Fruit fly (Drosophila melanogaster): ENCODE results near the gene CG5024.

CG5024 gene

DNA sequence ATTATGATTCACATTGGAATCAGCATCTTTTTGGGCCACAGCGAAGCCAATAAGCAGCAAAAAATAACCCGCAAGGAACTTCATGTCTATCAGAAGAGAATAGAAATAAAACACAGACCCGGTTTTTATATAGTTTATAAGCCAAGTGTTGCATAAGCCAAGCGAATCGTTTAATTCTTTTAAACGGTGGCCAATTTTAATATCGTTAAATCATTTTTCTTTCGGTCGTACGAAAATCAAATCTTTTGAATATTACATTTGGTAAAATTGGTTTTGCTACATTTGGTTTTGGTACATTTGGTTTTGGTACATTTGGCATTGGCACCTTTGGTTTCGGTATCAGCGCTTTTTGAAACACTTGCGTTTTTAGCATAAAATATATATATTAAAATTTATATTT, 19.2 kb downstream of the CG5024 start, which contains the start of gene Sfp96F:
Gene Sfp96F, minus strand, starts transcription at position 101 of the 400 bp plus-strand sequence.
- TF ChIP-seq Abd-B (GFP tag; optimal IDR thresholded peaks at IDR 0.05) (no peak), dsf (GFP tag; optimal IDR thresholded peaks at IDR 0.05; ENCODE audit: borderline replicate concordance) (no peak), jim (GFP tag; optimal IDR thresholded peaks at IDR 0.05) (no peak), brk (GFP tag; optimal IDR thresholded peaks at IDR 0.05) (no peak), Jra (GFP tag; optimal IDR thresholded peaks at IDR 0.05) (no peak), psq (GFP tag; optimal IDR thresholded peaks at IDR 0.05) (no peak), CrebA (GFP tag; optimal IDR thresholded peaks at IDR 0.05; ENCODE audit: borderline replicate concordance) (no peak), Myc (optimal IDR thresholded peaks at IDR 0.05) (no peak), Vsx2 (GFP tag; optimal IDR thresholded peaks at IDR 0.05; ENCODE audit: partially characterized antibody) (no peak)

DNA sequence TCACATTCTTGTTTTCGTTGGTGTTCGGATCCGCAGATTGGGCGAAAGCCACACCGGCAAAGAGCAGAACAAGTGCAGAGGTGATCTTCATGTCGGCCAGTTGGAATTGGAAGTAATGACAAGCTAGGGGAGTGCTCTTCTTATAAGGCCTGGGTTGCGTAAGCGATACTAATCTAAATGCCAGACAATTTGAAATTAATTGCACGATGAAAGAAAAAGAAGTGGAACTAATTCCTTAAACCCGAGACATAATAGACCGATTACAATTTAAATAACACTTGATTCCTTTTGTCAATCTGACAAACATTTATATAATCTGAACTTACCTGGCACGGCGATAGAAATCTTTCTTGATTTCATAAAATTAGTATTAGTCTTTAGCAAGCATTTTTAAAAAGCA, 19.9 kb downstream of the CG5024 start, which contains the start of gene Mst57Db:
Gene Mst57Db, minus strand, starts transcription at position 101 of the 400 bp plus-strand sequence.
- TF ChIP-seq br (GFP tag; optimal IDR thresholded peaks at IDR 0.05): no peak
- TF ChIP-seq brk (GFP tag; optimal IDR thresholded peaks at IDR 0.05): no peak
- no peak for TF ChIP-seq Abd-B (GFP tag; optimal IDR thresholded peaks at IDR 0.05)
- no peak for TF ChIP-seq lola (GFP tag; optimal IDR thresholded peaks at IDR 0.05)
- TF ChIP-seq CG32264 (GFP tag; optimal IDR thresholded peaks at IDR 0.05): no peak
- TF ChIP-seq usp (GFP tag; optimal IDR thresholded peaks at IDR 0.05): no peak

DNA sequence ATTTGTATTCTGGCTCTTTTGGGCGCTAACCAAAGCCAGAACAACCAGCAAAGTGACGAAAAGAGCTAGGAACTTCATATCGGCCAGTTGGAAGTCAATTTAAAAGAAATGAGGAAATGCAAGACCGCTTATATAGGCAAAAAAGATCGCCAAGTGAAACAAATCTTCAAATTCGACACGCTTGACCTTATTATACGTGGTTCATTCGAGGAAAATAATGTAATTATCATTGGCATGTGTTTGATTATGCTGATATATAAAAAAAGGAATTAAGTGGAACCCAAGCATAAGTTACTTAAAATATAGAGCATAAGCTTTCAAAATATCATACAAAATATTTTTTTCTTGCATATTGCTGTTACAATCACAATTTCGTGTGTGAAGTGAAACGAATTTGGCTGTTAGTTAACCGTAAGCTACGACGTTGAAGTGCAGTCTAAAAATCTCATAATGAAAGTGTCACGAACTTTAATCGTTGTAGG, 20.9 kb downstream of the CG5024 start, which contains the start of the genes Mst57Da and alpha4GT2:
Gene Mst57Da, minus strand, starts transcription at position 101 of the 482 bp plus-strand sequence.
Gene alpha4GT2, plus strand, starts transcription at position 432 of the 482 bp plus-strand sequence.
- no peak for TF ChIP-seq dsf (GFP tag; optimal IDR thresholded peaks at IDR 0.05; ENCODE audit: borderline replicate concordance)
- TF ChIP-seq Abd-B (GFP tag; optimal IDR thresholded peaks at IDR 0.05): no peak
- no peak for TF ChIP-seq N (GFP tag; optimal IDR thresholded peaks at IDR 0.05)
- no peak for TF ChIP-seq woc (GFP tag; optimal IDR thresholded peaks at IDR 0.05)

DNA sequence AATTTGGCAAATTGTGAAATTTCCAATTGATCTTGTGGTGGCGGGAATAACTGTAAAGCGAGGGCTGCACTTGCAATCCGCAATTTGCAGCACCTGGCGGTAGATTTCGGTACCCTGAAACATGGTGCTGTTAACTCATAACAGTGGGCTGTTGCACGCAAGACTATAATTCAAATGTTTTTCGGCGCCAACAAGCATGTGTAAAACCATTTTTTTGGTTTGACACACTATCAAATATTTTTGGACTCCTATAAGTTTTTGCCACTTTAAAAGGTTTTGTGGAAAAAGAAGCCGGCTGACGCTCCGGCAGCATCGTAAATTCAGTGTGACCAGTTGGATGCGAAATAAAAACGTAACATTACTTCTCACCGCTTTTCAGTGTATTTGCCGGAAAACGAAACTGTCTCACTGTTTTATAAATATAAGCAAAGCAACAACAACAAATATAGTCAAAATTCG, 40.4 kb downstream of the CG5024 start, which contains the start of the genes CG14545 and CG5886:
Gene CG14545, minus strand, starts transcription at position 68 of the 459 bp plus-strand sequence.
Gene CG5886, plus strand, starts transcription at position 409 of the 459 bp plus-strand sequence.
- TF ChIP-seq Hnf4 (GFP tag; optimal IDR thresholded peaks at IDR 0.05) (peak; percentile 4), foxo (GFP tag; optimal IDR thresholded peaks at IDR 0.05) (peak in 1 of 2 experiments; percentile 22), fru (GFP tag; optimal IDR thresholded peaks at IDR 0.05) (peak; percentile 91), Vsx2 (GFP tag; optimal IDR thresholded peaks at IDR 0.05; ENCODE audit: partially characterized antibody) (no peak), tai (GFP tag; optimal IDR thresholded peaks at IDR 0.05) (peak; percentile 20), Myc (optimal IDR thresholded peaks at IDR 0.05) (peak; percentile 55)

DNA sequence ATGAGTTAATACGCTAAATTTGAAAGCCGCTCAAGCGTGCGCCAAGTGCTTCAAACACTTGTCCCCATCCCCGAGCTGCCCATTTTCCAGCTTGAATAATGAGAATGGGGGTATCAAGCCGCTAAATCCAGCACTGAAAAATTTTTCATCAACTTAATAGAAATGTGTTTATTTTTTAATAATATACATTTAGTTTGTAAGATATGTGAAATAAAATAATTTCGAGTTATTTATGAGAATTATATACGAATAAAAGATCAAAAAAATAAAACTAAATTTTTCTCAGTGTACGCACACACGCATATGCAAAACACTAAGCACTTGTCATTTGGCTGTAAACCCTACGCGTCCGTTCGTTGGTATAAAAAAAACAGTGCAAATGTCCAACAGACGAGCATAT, 43.9 kb downstream of the CG5024 start:
- TF ChIP-seq tai (GFP tag; optimal IDR thresholded peaks at IDR 0.05): no peak
- TF ChIP-seq HLH106 (tag; optimal IDR thresholded peaks at IDR 0.05): peak; percentile 13

DNA sequence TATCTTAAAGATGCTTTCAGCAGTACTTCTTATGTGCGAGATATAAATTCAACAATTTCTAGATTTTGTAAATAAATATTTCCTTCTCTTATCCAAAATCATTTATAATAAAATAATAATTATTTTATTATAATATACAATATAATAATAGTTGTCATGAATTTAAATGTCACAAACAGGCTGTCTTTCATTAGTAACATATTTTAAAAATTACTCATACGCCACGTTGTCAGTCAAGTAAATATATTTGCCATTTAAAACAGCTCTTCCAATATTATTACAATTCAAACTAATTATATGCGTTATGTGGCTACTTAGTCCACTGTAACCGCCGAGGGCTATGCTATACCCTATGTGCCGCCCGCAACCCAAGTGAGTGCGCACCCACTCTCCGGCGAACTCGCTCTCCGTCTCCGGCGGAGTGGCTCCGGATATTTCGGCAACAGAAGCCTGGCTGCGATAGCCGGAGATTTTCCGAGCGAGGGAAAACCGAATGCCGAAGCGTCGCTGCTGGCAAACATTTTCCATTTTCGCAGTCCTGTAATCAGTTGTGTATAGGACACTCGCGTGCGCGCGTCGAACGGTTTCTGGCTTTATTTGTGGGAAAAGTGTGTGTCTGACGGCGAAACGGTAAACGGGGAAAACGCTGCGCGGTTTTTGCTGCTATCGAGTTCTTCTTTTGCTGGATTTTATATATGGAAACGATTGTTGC, 44.9 kb downstream of the CG5024 start, which contains the start of gene CG5890:
Gene CG5890, plus strand, starts transcription at position 561 of the 712 bp plus-strand sequence.
- TF ChIP-seq woc (GFP tag; optimal IDR thresholded peaks at IDR 0.05) (no peak), Rel (GFP tag; optimal IDR thresholded peaks at IDR 0.05) (no peak), Rel (tag; optimal IDR thresholded peaks at IDR 0.05) (no peak), tai (GFP tag; optimal IDR thresholded peaks at IDR 0.05) (no peak), fru (GFP tag; optimal IDR thresholded peaks at IDR 0.05) (no peak), OdsH (GFP tag; optimal IDR thresholded peaks at IDR 0.05) (no peak), dl (GFP tag; optimal IDR thresholded peaks at IDR 0.05; ENCODE audit: insufficient read depth in 1 of 2, partially characterized antibody in 2 of 2) (no peak), jim (GFP tag; optimal IDR thresholded peaks at IDR 0.05) (no peak), usp (GFP tag; optimal IDR thresholded peaks at IDR 0.05) (no peak), h (GFP tag; optimal IDR thresholded peaks at IDR 0.05) (no peak), Hnf4 (GFP tag; optimal IDR thresholded peaks at IDR 0.05) (no peak), Dfd (GFP tag; optimal IDR thresholded peaks at IDR 0.05) (no peak), rgr (GFP tag; optimal IDR thresholded peaks at IDR 0.05) (no peak), Vsx2 (GFP tag; optimal IDR thresholded peaks at IDR 0.05; ENCODE audit: partially characterized antibody) (no peak), Hr83 (GFP tag; optimal IDR thresholded peaks at IDR 0.05; ENCODE audit: poor library complexity, severe bottlenecking) (no peak)

Data from whole organism, wandering third instar larva.